Worm (Caenorhabditis elegans): Measurements from ENCODE around the gene sod-4.
A peak's percentile ranks its signal among the peaks of the same experiment; 100 is the strongest.

sod-4 gene

DNA sequence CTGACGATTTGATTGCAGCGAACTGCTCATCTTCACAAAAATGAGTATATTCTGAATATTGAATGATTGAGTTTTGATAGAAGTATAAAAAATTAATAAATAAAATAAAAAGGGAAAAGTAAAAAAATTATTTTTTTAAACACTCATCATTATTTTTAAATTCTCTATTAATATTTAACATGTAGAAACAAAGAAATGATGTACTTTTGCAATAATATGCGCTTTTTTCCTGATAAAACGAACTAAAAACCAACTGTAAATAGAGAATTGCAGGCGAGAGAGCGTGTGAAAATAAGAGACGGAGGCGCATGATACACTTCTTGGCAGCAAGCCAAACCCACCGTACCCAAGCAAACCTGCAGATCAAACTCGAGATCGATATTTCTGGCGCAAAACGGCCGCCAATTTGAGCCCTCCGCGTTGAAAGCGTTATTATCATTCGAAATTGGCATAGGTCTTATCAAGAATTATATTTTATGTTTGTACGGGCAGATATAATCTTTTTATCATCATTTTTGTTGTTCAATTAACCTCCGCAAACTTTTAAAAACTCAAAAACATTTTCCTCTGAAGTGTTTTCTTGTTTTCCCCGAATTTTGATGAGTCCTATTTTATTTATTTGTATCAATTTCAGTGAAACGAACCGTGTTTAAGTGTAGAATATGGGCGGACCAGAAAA is 44.1 kb downstream of the sod-4 start, which contains the start of the genes rheb-1 and spk-1 (continued):
- TF ChIP-seq snpc-4 (GFP tag; optimal IDR thresholded peaks at IDR 0.05) (peak; percentile 27), snpc-4 (tag; optimal IDR thresholded peaks at IDR 0.05) (peak; percentile 66 to 75 (median 72)), B0035.1 (tag; optimal IDR thresholded peaks at IDR 0.05) (no peak), F10E7.11 (tag; optimal IDR thresholded peaks at IDR 0.05) (no peak), madf-8 (GFP tag; conservative IDR thresholded peaks at IDR 0.05) (peak; percentile 56; the same call in 1 of the 2 replicates), ztf-18 (tag; optimal IDR thresholded peaks at IDR 0.05) (peak; percentile 74), let-607 (tag; optimal IDR thresholded peaks at IDR 0.05) (peak; percentile 81 to 84), ztf-25 (GFP tag; IDR thresholded peaks at IDR 0.05) (no peak), Y67H2A.10 (GFP tag; conservative IDR thresholded peaks at IDR 0.05) (peak; percentile 87), nhr-120 (GFP tag; IDR thresholded peaks at IDR 0.05) (no peak)

DNA sequence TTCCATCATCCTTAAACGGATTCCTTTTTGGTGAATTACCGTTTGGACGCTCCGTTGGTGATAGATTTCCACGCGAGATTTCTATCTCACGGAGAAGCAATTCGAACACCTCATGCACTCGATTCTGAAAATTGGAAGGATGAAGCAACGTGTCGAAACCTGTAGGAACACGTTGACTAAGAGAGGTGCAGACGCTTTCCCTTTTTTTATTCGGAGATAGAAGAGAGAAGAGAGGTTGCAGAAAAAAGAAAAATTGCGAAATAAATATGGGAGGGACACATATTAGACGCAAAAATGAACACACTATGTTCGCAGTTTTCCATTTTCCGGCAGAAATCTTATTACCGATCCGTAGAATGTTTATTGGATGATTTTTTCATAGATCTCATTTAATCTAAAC is 45.4 kb downstream of the sod-4 start:
- TF ChIP-seq nhr-27 (tag; optimal IDR thresholded peaks at IDR 0.05) (no peak), cebp-1 (GFP tag; IDR thresholded peaks at IDR 0.05) (peak; percentile 50; the same call in 1 of the 2 replicates), cebp-1 (tag; optimal IDR thresholded peaks at IDR 0.05) (peak; percentile 91), D2030.7 (GFP tag; IDR thresholded peaks at IDR 0.05) (no peak)

DNA sequence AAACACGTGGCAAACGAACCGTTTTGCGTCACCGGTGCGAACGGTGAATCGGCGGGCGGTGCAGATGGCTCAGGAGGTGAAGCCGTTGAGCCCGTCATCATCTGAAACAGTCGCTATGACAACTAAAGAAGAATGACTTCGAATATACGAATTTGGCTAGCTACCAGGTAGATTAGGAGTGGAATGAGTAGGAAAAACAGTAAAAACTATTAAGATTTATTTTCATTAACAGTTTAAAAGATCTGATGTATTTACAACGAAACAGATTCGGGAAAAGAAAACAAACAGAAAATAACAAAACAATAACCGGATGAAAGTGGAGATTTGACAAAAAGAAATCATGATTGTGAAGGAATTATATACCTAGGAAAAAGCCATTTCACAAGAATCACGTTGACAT is 46.2 kb downstream of the sod-4 start, which contains the start of gene F54C8.7:
TSS of gene F54C8.7 (minus strand) at position 101 of the 400 bp plus-strand sequence.
- TF ChIP-seq mes-4 (tag; optimal IDR thresholded peaks at IDR 0.05) (no peak), Y95B8A.8 (GFP tag; IDR thresholded peaks at IDR 0.05) (0 out of 2 replicates have a peak, but pooled peaks have one; percentile 11)

DNA sequence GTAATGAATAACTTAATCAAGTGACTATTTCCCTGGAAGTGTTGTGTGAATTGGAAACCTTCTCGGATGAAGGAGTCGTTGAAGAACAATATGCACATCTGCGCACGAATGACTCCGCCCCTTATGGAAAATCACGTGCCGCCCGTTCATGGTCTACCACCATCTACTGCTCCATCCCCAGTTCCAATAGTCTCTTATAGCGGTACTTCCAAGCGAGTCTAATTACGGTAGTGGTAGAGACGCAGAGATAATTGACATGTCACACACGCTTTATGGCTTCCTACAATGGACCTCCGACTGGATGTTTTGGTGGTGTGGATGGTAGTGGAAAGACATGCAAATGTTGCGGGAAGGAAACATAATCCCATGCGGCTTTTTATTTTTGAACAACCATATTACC is 49.2 kb downstream of the sod-4 start:
- TF ChIP-seq lsy-27 (tag; optimal IDR thresholded peaks at IDR 0.05; ENCODE audit: borderline replicate concordance, insufficient read depth) (no peak), madf-10 (tag; optimal IDR thresholded peaks at IDR 0.05) (no peak), tbx-9 (tag; optimal IDR thresholded peaks at IDR 0.05; ENCODE audit: borderline replicate concordance) (no peak), zfh-2 (GFP tag; conservative IDR thresholded peaks at IDR 0.05) (no peak), ztf-22 (GFP tag; optimal IDR thresholded peaks at IDR 0.05) (no peak)

DNA sequence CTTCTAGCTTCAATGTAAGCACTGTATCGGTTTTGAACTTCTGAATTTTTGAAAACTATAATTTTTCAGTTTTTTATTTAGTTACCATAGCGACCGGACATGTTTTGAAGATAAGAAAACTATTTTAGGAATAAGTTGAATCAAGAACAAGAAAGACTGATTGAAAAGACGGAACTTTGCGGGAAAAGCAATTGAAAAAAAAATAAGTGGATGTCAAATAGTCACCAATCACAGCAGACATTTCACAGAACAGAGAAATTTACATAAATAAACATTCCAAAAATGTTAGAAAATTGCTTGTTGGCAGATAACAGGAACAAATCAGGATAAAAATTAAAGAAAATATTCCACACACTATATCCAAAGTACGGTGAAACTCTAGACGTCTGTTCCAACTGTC is 50.3 kb downstream of the sod-4 start, which contains the start of gene F54C8.6:
TSS of gene F54C8.6 (minus strand) at position 101 of the 400 bp plus-strand sequence.
- no peak for TF ChIP-seq dox-1 (GFP tag; IDR thresholded peaks at IDR 0.05)
- TF ChIP-seq F23B12.7 (tag; optimal IDR thresholded peaks at IDR 0.05; ENCODE audit: insufficient read depth) = no peak
- TF ChIP-seq fkh-3 (tag; optimal IDR thresholded peaks at IDR 0.05) = no peak
- no peak for TF ChIP-seq mel-28 (tag; optimal IDR thresholded peaks at IDR 0.05; ENCODE audit: borderline replicate concordance)
- no peak for TF ChIP-seq snpc-3.4 (tag; optimal IDR thresholded peaks at IDR 0.05)
- no peak for TF ChIP-seq let-526 (GFP tag; IDR thresholded peaks at IDR 0.05)
- no peak for TF ChIP-seq hmg-1.2 (GFP tag; IDR thresholded peaks at IDR 0.05)
- TF ChIP-seq ets-4 (GFP tag; optimal IDR thresholded peaks at IDR 0.05) = no peak
- no peak for TF ChIP-seq unc-130 (GFP tag; optimal IDR thresholded peaks at IDR 0.05)
- no peak for TF ChIP-seq lin-40 (tag; optimal IDR thresholded peaks at IDR 0.05)
- no peak for TF ChIP-seq sdz-38 (tag; optimal IDR thresholded peaks at IDR 0.05)
- TF ChIP-seq snpc-4 (GFP tag; optimal IDR thresholded peaks at IDR 0.05) = no peak
- no peak for TF ChIP-seq snpc-4 (tag; optimal IDR thresholded peaks at IDR 0.05)
- TF ChIP-seq lag-1 (GFP tag; IDR thresholded peaks at IDR 0.05) = no peak
- no peak for TF ChIP-seq pbrm-1 (GFP tag; IDR thresholded peaks at IDR 0.05)
- TF ChIP-seq hlh-26 (GFP tag; conservative IDR thresholded peaks at IDR 0.05) = no peak
- TF ChIP-seq attf-6 (GFP tag; IDR thresholded peaks at IDR 0.05) = no peak
- no peak for TF ChIP-seq sptf-2 (GFP tag; optimal IDR thresholded peaks at IDR 0.05)

All from whole organism, young adult.